Worm (Caenorhabditis elegans) whole organism, L1 larva: ENCODE results near the gene vit-4.
A peak's percentile ranks its signal among the peaks of the same experiment; 100 is the strongest.

Experiments
- F16B12.6 ChIP-seq: fragments of 150-350 bp; optimal IDR thresholded peaks from 2 replicates; lab custom pipeline; 2014; ENCODE audit warnings: missing biosample characterization, missing genetic modification characterization
- Y116A8C.19 ChIP-seq: sonication (generic microtip); optimal IDR thresholded peaks from 2 replicates; lab custom pipeline; 2016; ENCODE audit warnings: missing compliant biosample characterization, missing genetic modification characterization, borderline replicate concordance
- aha-1 ChIP-seq: fragments of 150-350 bp; optimal IDR thresholded peaks from 2 replicates; lab custom pipeline; 2014; ENCODE audit warnings: missing biosample characterization, missing genetic modification characterization
- blmp-1 ChIP-seq: fragments of 150-350 bp; optimal IDR thresholded peaks from 2 replicates; lab custom pipeline; 2014; ENCODE audit warnings: missing biosample characterization, missing genetic modification characterization
- ceh-90 ChIP-seq: sonication (generic microtip); optimal IDR thresholded peaks from 2 replicates; lab custom pipeline; 2016; ENCODE audit warnings: missing genetic modification characterization, missing compliant biosample characterization
- ces-1 ChIP-seq: fragments of 150-350 bp; optimal IDR thresholded peaks from 2 replicates; lab custom pipeline; 2014; ENCODE audit warnings: missing biosample characterization, missing genetic modification reagents, missing genetic modification characterization
- efl-1 ChIP-seq, 4 experiments: fragments of 150-350 bp; optimal IDR thresholded peaks in 3 of 4; peaks in 1 of 4; 1 replicate in 1 of 4; 2 replicates in 3 of 4; lab custom pipeline; 2014; ENCODE audit warnings: missing biosample characterization in 2 of 4, missing genetic modification characterization in 2 of 4, missing genetic modification reagents in 2 of 4
- efl-3 ChIP-seq: fragments of 200-800 bp; sonication (Bioruptor generic); optimal IDR thresholded peaks from 2 replicates; lab custom pipeline; 2018; ENCODE audit warnings: mild to moderate bottlenecking, missing genetic modification characterization, missing compliant biosample characterization
- egl-27 ChIP-seq, 2 experiments: fragments of 150-350 bp in 1 of 2; sonication (generic microtip); optimal IDR thresholded peaks; 3 replicates each; lab custom pipeline; 2017 to 2018; ENCODE audit warnings: missing biosample characterization in 2 of 2, missing genetic modification characterization in 2 of 2, missing genetic modification reagents in 2 of 2
- elt-2 ChIP-seq: sonication (generic microtip); optimal IDR thresholded peaks from 2 replicates; lab custom pipeline; 2016; ENCODE audit warnings: missing genetic modification characterization, mild to moderate bottlenecking, inconsistent platforms, missing compliant biosample characterization, missing genetic modification reagents
- elt-3 ChIP-seq, 6 experiments: fragments of 150-350 bp in 1 of 6; sonication (generic microtip); optimal IDR thresholded peaks; 2 replicates each; lab custom pipeline; 2017 to 2018; ENCODE audit warnings: missing biosample characterization in 6 of 6, missing genetic modification characterization in 6 of 6, inconsistent platforms in 1 of 6
- ets-5 ChIP-seq: fragments of 200-800 bp; sonication (Bioruptor generic); IDR thresholded peaks from 2 replicates; pipeline ENCODE4 v1.3.6; 2022; ENCODE audit warnings: missing genetic modification characterization, missing compliant biosample characterization
- fkh-10 ChIP-seq: sonication (generic microtip); optimal IDR thresholded peaks from 2 replicates; lab custom pipeline; 2017; ENCODE audit warnings: missing biosample characterization, missing genetic modification reagents, missing genetic modification characterization
- fkh-4 ChIP-seq: sonication (generic microtip); optimal IDR thresholded peaks from 2 replicates; lab custom pipeline; 2016; ENCODE audit warnings: missing compliant biosample characterization, missing genetic modification characterization, borderline replicate concordance
- fos-1 ChIP-seq: fragments of 150-350 bp; optimal IDR thresholded peaks from 2 replicates; lab custom pipeline; 2014; ENCODE audit warnings: missing biosample characterization, missing genetic modification characterization
- hpl-2 ChIP-seq: fragments of 150-350 bp; optimal IDR thresholded peaks from 2 replicates; lab custom pipeline; 2014; ENCODE audit warnings: missing biosample characterization, missing genetic modification reagents, missing genetic modification characterization
- jun-1 ChIP-seq: fragments of 150-350 bp; optimal IDR thresholded peaks from 2 replicates; lab custom pipeline; 2014; ENCODE audit warnings: missing biosample characterization, missing genetic modification reagents, missing genetic modification characterization
- lin-15B ChIP-seq: fragments of 150-350 bp; sonication (generic microtip); optimal IDR thresholded peaks from 3 replicates; lab custom pipeline; 2014; ENCODE audit warnings: missing biosample characterization, missing genetic modification characterization
- mdl-1 ChIP-seq, 2 experiments: fragments of 150-350 bp; optimal IDR thresholded peaks; 2 replicates each; lab custom pipeline; 2014 to 2017; ENCODE audit warnings: missing biosample characterization in 2 of 2, missing genetic modification characterization in 2 of 2, inconsistent platforms in 1 of 2
- mep-1 ChIP-seq: fragments of 150-350 bp; optimal IDR thresholded peaks from 2 replicates; lab custom pipeline; 2014; ENCODE audit warnings: missing biosample characterization, missing genetic modification characterization
- nhr-19 ChIP-seq: fragments of 200-800 bp; sonication (Bioruptor generic); conservative IDR thresholded peaks from 2 replicates; pipeline ENCODE4 v1.3.6; 2022; ENCODE audit warnings: missing genetic modification characterization, missing compliant biosample characterization
- nhr-237 ChIP-seq: fragments of 150-350 bp; optimal IDR thresholded peaks from 2 replicates; lab custom pipeline; 2014; ENCODE audit warnings: missing biosample characterization, missing genetic modification characterization
- nhr-47 ChIP-seq: sonication (generic microtip); optimal IDR thresholded peaks from 2 replicates; lab custom pipeline; 2016; ENCODE audit warnings: mild to moderate bottlenecking, missing genetic modification characterization, moderate library complexity, missing compliant biosample characterization
- nhr-76 ChIP-seq: sonication (generic microtip); optimal IDR thresholded peaks from 2 replicates; lab custom pipeline; 2017; ENCODE audit warnings: missing biosample characterization, missing genetic modification characterization
- nhr-84 ChIP-seq: sonication (generic microtip); optimal IDR thresholded peaks from 2 replicates; lab custom pipeline; 2017; ENCODE audit warnings: missing biosample characterization, missing genetic modification characterization
- nhr-90 ChIP-seq: sonication (generic microtip); optimal IDR thresholded peaks from 2 replicates; lab custom pipeline; 2016; ENCODE audit warnings: mild to moderate bottlenecking, missing genetic modification characterization, missing compliant biosample characterization; ENCODE audit not compliant: poor library complexity
- pag-3 ChIP-seq: sonication (generic microtip); optimal IDR thresholded peaks from 2 replicates; lab custom pipeline; 2017; ENCODE audit warnings: missing genetic modification characterization, mild to moderate bottlenecking, missing compliant biosample characterization, antibody characterized with exemption, borderline replicate concordance; ENCODE audit not compliant: insufficient read depth
- skn-1 ChIP-seq: fragments of 150-350 bp; optimal IDR thresholded peaks from 2 replicates; lab custom pipeline; 2014; ENCODE audit warnings: missing biosample characterization, missing genetic modification characterization
- sox-4 ChIP-seq: sonication (generic microtip); optimal IDR thresholded peaks from 2 replicates; lab custom pipeline; 2016; ENCODE audit warnings: missing genetic modification characterization, missing compliant biosample characterization
- swsn-7 ChIP-seq: sonication (generic microtip); optimal IDR thresholded peaks from 2 replicates; lab custom pipeline; 2016; ENCODE audit warnings: missing genetic modification characterization, missing compliant biosample characterization
- tbx-2 ChIP-seq: sonication (generic microtip); optimal IDR thresholded peaks from 2 replicates; lab custom pipeline; 2016; ENCODE audit warnings: missing genetic modification characterization, missing compliant biosample characterization
- tlp-1 ChIP-seq: fragments of 150-350 bp; optimal IDR thresholded peaks from 2 replicates; lab custom pipeline; 2014; ENCODE audit warnings: missing biosample characterization, missing genetic modification characterization
- ztf-4 ChIP-seq: fragments of 150-350 bp; optimal IDR thresholded peaks from 2 replicates; lab custom pipeline; 2014; ENCODE audit warnings: missing biosample characterization, missing genetic modification characterization

Gene vit-4

ce11 chrX:3573482-3573881, 9.7 kb upstream of the vit-4 start, which contains the start of gene T27A10.5:
Gene T27A10.5 (minus strand): TSS chrX:3573582.
- TF ChIP-seq ces-1 (GFP tag; lab: Kevin White, UChicago) (no peak), mdl-1 (tag; optimal IDR thresholded peaks at IDR 0.05; lab: Kevin White, UChicago) (no peak), efl-3 (GFP tag; lab: Kevin White, UChicago) (no peak), tbx-2 (tag; lab: Kevin White, UChicago) (no peak), nhr-84 (tag; lab: Kevin White, UChicago) (no peak), fkh-10 (GFP tag; lab: Kevin White, UChicago) (no peak), hpl-2 (GFP tag; lab: Kevin White, UChicago) (no peak), nhr-76 (no peak), nhr-47 (tag; lab: Kevin White, UChicago) (no peak), skn-1 (tag; lab: Kevin White, UChicago) (no peak), mep-1 (tag; lab: Kevin White, UChicago) (no peak), fkh-4 (tag; lab: Kevin White, UChicago) (no peak)

- TF ChIP-seq nhr-90 (tag; lab: Kevin White, UChicago) = no peak
- no peak for TF ChIP-seq efl-3 (GFP tag; lab: Kevin White, UChicago)
- no peak for TF ChIP-seq ztf-4
- TF ChIP-seq elt-3 (tag; optimal IDR thresholded peaks at IDR 0.05; lab: Kevin White, UChicago) = no peak
- TF ChIP-seq jun-1 (tag; lab: Kevin White, UChicago) = no peak
- TF ChIP-seq swsn-7 = no peak
- no peak for TF ChIP-seq egl-27 (tag; optimal IDR thresholded peaks at IDR 0.05; lab: Kevin White, UChicago)
- TF ChIP-seq F16B12.6 = no peak
- no peak for TF ChIP-seq blmp-1 (tag; lab: Kevin White, UChicago)
Measured at ce11 chrX:3572490-3572889, 8.7 kb upstream of the vit-4 start, which contains the start of gene vit-3. Gene vit-3 (minus strand): TSS chrX:3572549.

- TF ChIP-seq aha-1 (tag; lab: Kevin White, UChicago) = no peak
- no peak for TF ChIP-seq nhr-237 (tag; lab: Kevin White, UChicago)
- TF ChIP-seq nhr-19 = no peak
- no peak for TF ChIP-seq pag-3 (tag; lab: Kevin White, UChicago)
- TF ChIP-seq ztf-4 = no peak
- no peak for TF ChIP-seq mdl-1 (tag; optimal IDR thresholded peaks at IDR 0.05; lab: Kevin White, UChicago)
Measured at ce11 chrX:3566856-3567255, 3.1 kb upstream of the vit-4 start.

ce11 chrX:3555930-3556329, 7.8 kb downstream of the vit-4 start:
- no peak for TF ChIP-seq sox-4 (tag; lab: Kevin White, UChicago)
- peak; percentile 54 for TF ChIP-seq elt-2
- TF ChIP-seq, all 84 proteins: peak for 1

ce11 chrX:3554117-3554516, 9.6 kb downstream of the vit-4 start:
- TF ChIP-seq mdl-1 (tag; optimal IDR thresholded peaks at IDR 0.05; lab: Kevin White, UChicago) = no peak
- TF ChIP-seq jun-1 (tag; lab: Kevin White, UChicago) = no peak
- TF ChIP-seq lin-15B (tag; lab: Kevin White, UChicago) = no peak
- no peak for TF ChIP-seq tlp-1 (tag; lab: Kevin White, UChicago)
- no peak for TF ChIP-seq ets-5 (GFP tag; lab: Robert Waterston, UW)
- no peak for TF ChIP-seq ceh-90 (tag; lab: Kevin White, UChicago)
- no peak for TF ChIP-seq blmp-1 (tag; lab: Kevin White, UChicago)
- no peak for TF ChIP-seq efl-1 (optimal IDR thresholded peaks at IDR 0.05; lab: Kevin White, UChicago)
- TF ChIP-seq efl-1 (GFP tag; optimal IDR thresholded peaks at IDR 0.05 in 1 of 2; lab: Kevin White, UChicago) = no peak
- TF ChIP-seq pag-3 (tag; lab: Kevin White, UChicago) = no peak
- TF ChIP-seq fos-1 = no peak
- TF ChIP-seq skn-1 (tag; lab: Kevin White, UChicago) = no peak
- no peak for TF ChIP-seq Y116A8C.19 (tag; lab: Kevin White, UChicago)
- no peak for TF ChIP-seq sox-4 (tag; lab: Kevin White, UChicago)
- no peak for TF ChIP-seq fkh-4 (tag; lab: Kevin White, UChicago)
